Worm (Caenorhabditis elegans): ENCODE measurements around the gene Y38E10A.14.
"Not testable (repeated sequence)": the region's sequence is repeated elsewhere in the genome, so short reads cannot be mapped to it uniquely, and the experiment has no call there.

DNA sequence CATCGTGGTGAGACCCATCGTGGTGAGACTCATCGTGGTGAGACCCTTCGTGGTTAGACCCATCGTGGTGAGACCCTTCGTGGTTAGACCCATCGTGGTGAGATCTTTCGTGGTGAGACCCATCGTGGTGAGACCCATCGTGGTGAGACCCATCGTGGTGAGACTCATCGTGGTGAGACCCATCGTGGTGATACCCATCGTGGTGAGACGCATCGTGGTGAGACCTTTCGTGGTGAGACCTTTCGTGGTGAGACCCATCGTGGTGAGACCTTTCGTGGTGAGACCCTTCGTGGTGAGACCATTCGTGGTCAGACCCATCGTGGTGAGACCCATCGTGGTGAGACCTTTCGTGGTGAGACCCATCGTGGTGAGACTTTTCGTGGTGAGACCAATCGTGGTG is 26.9 kb upstream of the Y38E10A.14 start:
- TF ChIP-seq hlh-26 (GFP tag; conservative IDR thresholded peaks at IDR 0.05); B0019.2 (GFP tag; conservative IDR thresholded peaks at IDR 0.05); B0336.3 (GFP tag; IDR thresholded peaks at IDR 0.05); F55B11.4 (tag; optimal IDR thresholded peaks at IDR 0.05; ENCODE audit: borderline replicate concordance, insufficient read depth); F57C9.4 (tag; optimal IDR thresholded peaks at IDR 0.05); ama-1 (optimal IDR thresholded peaks at IDR 0.05); ama-1 (GFP tag; optimal IDR thresholded peaks at IDR 0.05); pha-4 (tag; optimal IDR thresholded peaks at IDR 0.05); egrh-3 (GFP tag; IDR thresholded peaks at IDR 0.05); nfya-1 (tag; optimal IDR thresholded peaks at IDR 0.05; ENCODE audit: borderline replicate concordance, insufficient read depth); tlf-1 (GFP tag; optimal IDR thresholded peaks at IDR 0.05); tbx-9 (tag; optimal IDR thresholded peaks at IDR 0.05; ENCODE audit: borderline replicate concordance); ceh-40 (GFP tag; IDR thresholded peaks at IDR 0.05); Y95B8A.8 (GFP tag; IDR thresholded peaks at IDR 0.05): not testable (repeated sequence)

Data from whole organism, young adult.